Worm (Caenorhabditis elegans): ENCODE data around the gene fbxb-83.

ce11 chrIII:130650-131049 lies 14.4 kb downstream of the fbxb-83 start, which contains the start of the genes nhr-280 and C29F9.2:
- TF ChIP-seq tbx-11 (GFP tag; IDR thresholded peaks at IDR 0.05) = no peak
- no peak for TF ChIP-seq ama-1 (optimal IDR thresholded peaks at IDR 0.05)
- TF ChIP-seq scrt-1 (GFP tag; IDR thresholded peaks at IDR 0.05) = no peak
- no peak for TF ChIP-seq flt-1 (GFP tag; IDR thresholded peaks at IDR 0.05)
- TF ChIP-seq ets-7 (tag; optimal IDR thresholded peaks at IDR 0.05) = no peak
- no peak for TF ChIP-seq tra-4 (tag; optimal IDR thresholded peaks at IDR 0.05)
- TF ChIP-seq ceh-13 (GFP tag; optimal IDR thresholded peaks at IDR 0.05) = no peak
- no peak for TF ChIP-seq sea-1 (GFP tag; conservative IDR thresholded peaks at IDR 0.05)
- TF ChIP-seq hnd-1 (tag; optimal IDR thresholded peaks at IDR 0.05) = no peak
- no peak for TF ChIP-seq hmbx-1 (tag; optimal IDR thresholded peaks at IDR 0.05)
- no peak for TF ChIP-seq pes-1 (GFP tag; IDR thresholded peaks at IDR 0.05)
- TF ChIP-seq aly-1 (tag; optimal IDR thresholded peaks at IDR 0.05) = no peak
- no peak for TF ChIP-seq hmg-4 (GFP tag; optimal IDR thresholded peaks at IDR 0.05)
